Fruit fly (Drosophila melanogaster): ENCODE data around the gene CG42814.
A peak's percentile ranks its signal among the peaks of the same experiment; 100 is the strongest.

The CG42814 gene

dm6 chr3R:27201538-27202281, 27.6 kb downstream of the CG42814 start (continued):
- TF ChIP-seq spab (GFP tag; optimal IDR thresholded peaks at IDR 0.05), result peak; percentile 87
- TF ChIP-seq svp (GFP tag), result peak; percentile 81
- peak; percentile 79 for TF ChIP-seq CG6854 (GFP tag; optimal IDR thresholded peaks at IDR 0.05)
- TF ChIP-seq dsx (GFP tag; optimal IDR thresholded peaks at IDR 0.05; ENCODE audit: poor library complexity, severe bottlenecking), result peak; percentile 77
- peak; percentile 33 for TF ChIP-seq CG31627 (GFP tag; optimal IDR thresholded peaks at IDR 0.05)
- peak; percentile 68 to 77 for TF ChIP-seq ss (GFP tag; optimal IDR thresholded peaks at IDR 0.05)
- peak; percentile 48 for TF ChIP-seq topi (GFP tag; optimal IDR thresholded peaks at IDR 0.05)
- peak; percentile 82 for TF ChIP-seq Met (GFP tag; optimal IDR thresholded peaks at IDR 0.05)
- no peak for TF ChIP-seq eg (GFP tag; IDR thresholded peaks at IDR 0.05)
- TF ChIP-seq OdsH (GFP tag; optimal IDR thresholded peaks at IDR 0.05), result peak; percentile 73
- TF ChIP-seq achi (GFP tag; optimal IDR thresholded peaks at IDR 0.05), result peak; percentile 75
- peak; percentile 76 for TF ChIP-seq esn (GFP tag; optimal IDR thresholded peaks at IDR 0.05)
- peak; percentile 36; the same call in 1 of the 2 replicates for TF ChIP-seq CG15336 (GFP tag; IDR thresholded peaks at IDR 0.05)
- TF ChIP-seq Lpt (GFP tag; optimal IDR thresholded peaks at IDR 0.05), result peak; percentile 43
- peak; percentile 64 for TF ChIP-seq CG16779 (tag; optimal IDR thresholded peaks at IDR 0.05)
- peak; percentile 11 for TF ChIP-seq CG4318 (GFP tag; optimal IDR thresholded peaks at IDR 0.05)
- TF ChIP-seq net (GFP tag; optimal IDR thresholded peaks at IDR 0.05), result peak; percentile 53
- no peak for TF ChIP-seq fkh (GFP tag; optimal IDR thresholded peaks at IDR 0.05)
- TF ChIP-seq CG6808 (GFP tag; optimal IDR thresholded peaks at IDR 0.05), result peak; percentile 89
- TF ChIP-seq CG11762 (GFP tag; optimal IDR thresholded peaks at IDR 0.05; ENCODE audit: insufficient read depth), result peak; percentile 63
- TF ChIP-seq CG6276 (GFP tag; optimal IDR thresholded peaks at IDR 0.05), result no peak
- peak; percentile 63 for TF ChIP-seq Smox (GFP tag; optimal IDR thresholded peaks at IDR 0.05)
- peak; percentile 44 for TF ChIP-seq vri (GFP tag; optimal IDR thresholded peaks at IDR 0.05)
- TF ChIP-seq pdm3 (GFP tag; optimal IDR thresholded peaks at IDR 0.05), result peak; percentile 43
- peak; percentile 75 for TF ChIP-seq CG3919 (GFP tag; optimal IDR thresholded peaks at IDR 0.05)
- peak; percentile 71 for TF ChIP-seq cyc (GFP tag; optimal IDR thresholded peaks at IDR 0.05)
- peak; percentile 12 for TF ChIP-seq CG1621 (tag; optimal IDR thresholded peaks at IDR 0.05)
- peak; percentile 5 for TF ChIP-seq Sox102F (GFP tag; optimal IDR thresholded peaks at IDR 0.05)
- peak; percentile 65 for TF ChIP-seq CG34406 (GFP tag; optimal IDR thresholded peaks at IDR 0.05)

dm6 chr3R:27198883-27199780, 30.1 kb downstream of the CG42814 start:
- TF ChIP-seq CG6163 (GFP tag; IDR thresholded peaks at IDR 0.05) (0 out of 3 replicates have a peak, but pooled peaks have one; percentile 24), CG11762 (GFP tag; optimal IDR thresholded peaks at IDR 0.05; ENCODE audit: insufficient read depth) (peak; percentile 48), Ets96B (tag; optimal IDR thresholded peaks at IDR 0.05) (peak; percentile 57), OdsH (GFP tag; optimal IDR thresholded peaks at IDR 0.05) (peak; percentile 29), cyc (GFP tag; optimal IDR thresholded peaks at IDR 0.05) (peak; percentile 20), CG6276 (GFP tag; optimal IDR thresholded peaks at IDR 0.05) (no peak), fkh (GFP tag; optimal IDR thresholded peaks at IDR 0.05) (no peak), CG32006 (GFP tag; optimal IDR thresholded peaks at IDR 0.05) (no peak), Gug (GFP tag; IDR thresholded peaks at IDR 0.05) (no peak), CG8119 (GFP tag; IDR thresholded peaks at IDR 0.05) (no peak), Eip75B (GFP tag; optimal IDR thresholded peaks at IDR 0.05) (peak; percentile 46), Hr38 (GFP tag; optimal IDR thresholded peaks at IDR 0.05) (no peak), CG6792 (GFP tag; optimal IDR thresholded peaks at IDR 0.05) (peak; percentile 27), CG15336 (GFP tag; IDR thresholded peaks at IDR 0.05) (no peak), achi (GFP tag; optimal IDR thresholded peaks at IDR 0.05) (peak; percentile 25), net (GFP tag; optimal IDR thresholded peaks at IDR 0.05) (no peak), ss (GFP tag; optimal IDR thresholded peaks at IDR 0.05) (peak; percentile 58 to 59), fd59A (GFP tag; optimal IDR thresholded peaks at IDR 0.05) (peak; percentile 47), lz (GFP tag; optimal IDR thresholded peaks at IDR 0.05) (peak; percentile 25), CG1621 (tag; optimal IDR thresholded peaks at IDR 0.05) (no peak), pdm3 (GFP tag; optimal IDR thresholded peaks at IDR 0.05) (peak; percentile 50), dac (GFP tag; optimal IDR thresholded peaks at IDR 0.05) (no peak), Hr4 (GFP tag; optimal IDR thresholded peaks at IDR 0.05) (no peak), fd85E (GFP tag; optimal IDR thresholded peaks at IDR 0.05) (no peak), CG10631 (GFP tag; optimal IDR thresholded peaks at IDR 0.05) (peak; percentile 28), Lpt (GFP tag; optimal IDR thresholded peaks at IDR 0.05) (no peak), CG4318 (GFP tag; optimal IDR thresholded peaks at IDR 0.05) (no peak), CG31627 (GFP tag; optimal IDR thresholded peaks at IDR 0.05) (peak; percentile 33), salr (GFP tag; optimal IDR thresholded peaks at IDR 0.05) (peak in 1 of 2 experiments; percentile 12), topi (GFP tag; optimal IDR thresholded peaks at IDR 0.05) (peak; percentile 9)
